Worm (Caenorhabditis elegans) whole organism, L1 larva: ENCODE data around the gene T05A12.4.

Experiments used
- C34B4.2 ChIP-seq: sonication (generic microtip); optimal IDR thresholded peaks from 2 replicates; lab custom pipeline; 2017; ENCODE audit warnings: mild to moderate bottlenecking, missing genetic modification characterization, missing compliant biosample characterization
- F16B12.6 ChIP-seq: fragments of 150-350 bp; optimal IDR thresholded peaks from 2 replicates; lab custom pipeline; 2014; ENCODE audit warnings: missing biosample characterization, missing genetic modification characterization
- Y116A8C.19 ChIP-seq: sonication (generic microtip); optimal IDR thresholded peaks from 2 replicates; lab custom pipeline; 2016; ENCODE audit warnings: missing compliant biosample characterization, missing genetic modification characterization, borderline replicate concordance
- aha-1 ChIP-seq: fragments of 150-350 bp; optimal IDR thresholded peaks from 2 replicates; lab custom pipeline; 2014; ENCODE audit warnings: missing biosample characterization, missing genetic modification characterization
- ceh-63 ChIP-seq: fragments of 200-800 bp; sonication (Bioruptor generic); optimal IDR thresholded peaks from 2 replicates; lab custom pipeline; 2018; ENCODE audit warnings: mild to moderate bottlenecking, missing genetic modification characterization, missing compliant biosample characterization
- egl-13 ChIP-seq: sonication (generic microtip); optimal IDR thresholded peaks from 2 replicates; lab custom pipeline; 2016; ENCODE audit warnings: missing genotype, missing genetic modification reagents, missing genetic modification characterization, missing compliant biosample characterization
- egl-27 ChIP-seq, 2 experiments: fragments of 150-350 bp in 1 of 2; sonication (generic microtip); optimal IDR thresholded peaks; 3 replicates each; lab custom pipeline; 2017 to 2018; ENCODE audit warnings: missing biosample characterization in 2 of 2, missing genetic modification characterization in 2 of 2, missing genetic modification reagents in 2 of 2
- elt-2 ChIP-seq: sonication (generic microtip); optimal IDR thresholded peaks from 2 replicates; lab custom pipeline; 2016; ENCODE audit warnings: missing genetic modification characterization, mild to moderate bottlenecking, inconsistent platforms, missing compliant biosample characterization, missing genetic modification reagents
- elt-3 ChIP-seq, 6 experiments: fragments of 150-350 bp in 1 of 6; sonication (generic microtip); optimal IDR thresholded peaks; 2 replicates each; lab custom pipeline; 2017 to 2018; ENCODE audit warnings: missing biosample characterization in 6 of 6, missing genetic modification characterization in 6 of 6, inconsistent platforms in 1 of 6
- ets-5 ChIP-seq: fragments of 200-800 bp; sonication (Bioruptor generic); IDR thresholded peaks from 2 replicates; pipeline ENCODE4 v1.3.6; 2022; ENCODE audit warnings: missing genetic modification characterization, missing compliant biosample characterization
- fkh-10 ChIP-seq: sonication (generic microtip); optimal IDR thresholded peaks from 2 replicates; lab custom pipeline; 2017; ENCODE audit warnings: missing biosample characterization, missing genetic modification reagents, missing genetic modification characterization
- fkh-8 ChIP-seq: sonication (generic microtip); optimal IDR thresholded peaks from 2 replicates; lab custom pipeline; 2016; ENCODE audit warnings: mild to moderate bottlenecking, missing genetic modification characterization, missing compliant biosample characterization
- fos-1 ChIP-seq: fragments of 150-350 bp; optimal IDR thresholded peaks from 2 replicates; lab custom pipeline; 2014; ENCODE audit warnings: missing biosample characterization, missing genetic modification characterization
- grh-1 ChIP-seq: fragments of 200-800 bp; sonication (Bioruptor generic); IDR thresholded peaks from 2 replicates; pipeline ENCODE4 v1.3.6; 2022; ENCODE audit warnings: missing genetic modification reagents, missing genetic modification characterization, missing compliant biosample characterization
- hlh-17 ChIP-seq: fragments of 200-800 bp; sonication (Bioruptor generic); optimal IDR thresholded peaks from 2 replicates; lab custom pipeline; 2018; ENCODE audit warnings: missing genetic modification characterization, mild to moderate bottlenecking, missing compliant biosample characterization, moderate library complexity, borderline replicate concordance
- hlh-4 ChIP-seq: sonication (generic microtip); optimal IDR thresholded peaks from 2 replicates; lab custom pipeline; 2016; ENCODE audit warnings: mild to moderate bottlenecking, missing genetic modification characterization, missing compliant biosample characterization
- hpl-2 ChIP-seq: fragments of 150-350 bp; optimal IDR thresholded peaks from 2 replicates; lab custom pipeline; 2014; ENCODE audit warnings: missing biosample characterization, missing genetic modification reagents, missing genetic modification characterization
- irx-1 ChIP-seq: sonication (generic microtip); optimal IDR thresholded peaks from 2 replicates; lab custom pipeline; 2016; ENCODE audit warnings: missing genetic modification characterization, missing compliant biosample characterization
- isw-1 ChIP-seq: fragments of 200-800 bp; sonication (Bioruptor generic); IDR thresholded peaks from 2 replicates; pipeline ENCODE4 v1.3.6; 2022; ENCODE audit warnings: missing genetic modification characterization, missing compliant biosample characterization
- jun-1 ChIP-seq: fragments of 150-350 bp; optimal IDR thresholded peaks from 2 replicates; lab custom pipeline; 2014; ENCODE audit warnings: missing biosample characterization, missing genetic modification reagents, missing genetic modification characterization
- lin-13 ChIP-seq: fragments of 150-350 bp; optimal IDR thresholded peaks from 2 replicates; lab custom pipeline; 2014; ENCODE audit warnings: missing biosample characterization, missing genetic modification reagents, missing genetic modification characterization
- lin-14 ChIP-seq: fragments of 200-800 bp; sonication (Bioruptor generic); optimal IDR thresholded peaks from 2 replicates; lab custom pipeline; 2018; ENCODE audit warnings: mild to moderate bottlenecking, missing genetic modification characterization, moderate library complexity, missing compliant biosample characterization
- lin-39 ChIP-seq: fragments of 150-350 bp; optimal IDR thresholded peaks from 2 replicates; lab custom pipeline; 2014; ENCODE audit warnings: missing biosample characterization, missing genetic modification reagents, missing genetic modification characterization
- lir-3 ChIP-seq: sonication (generic microtip); optimal IDR thresholded peaks from 2 replicates; lab custom pipeline; 2016; ENCODE audit warnings: mild to moderate bottlenecking, missing genetic modification characterization, moderate library complexity, missing compliant biosample characterization; ENCODE audit not compliant: poor library complexity
- lsy-2 ChIP-seq, 2 experiments: fragments of 150-350 bp; optimal IDR thresholded peaks; 2 replicates each; lab custom pipeline; 2014; ENCODE audit warnings: missing biosample characterization in 2 of 2, missing genetic modification characterization in 2 of 2
- mab-9 ChIP-seq: fragments of 200-800 bp; sonication (Bioruptor generic); IDR thresholded peaks from 2 replicates; pipeline ENCODE4 v1.3.6; 2022; ENCODE audit warnings: missing genetic modification reagents, missing genetic modification characterization, missing compliant biosample characterization
- mdl-1 ChIP-seq, 2 experiments: fragments of 150-350 bp; optimal IDR thresholded peaks; 2 replicates each; lab custom pipeline; 2014 to 2017; ENCODE audit warnings: missing biosample characterization in 2 of 2, missing genetic modification characterization in 2 of 2, inconsistent platforms in 1 of 2
- mep-1 ChIP-seq: fragments of 150-350 bp; optimal IDR thresholded peaks from 2 replicates; lab custom pipeline; 2014; ENCODE audit warnings: missing biosample characterization, missing genetic modification characterization
- nhr-11 ChIP-seq: fragments of 150-350 bp; optimal IDR thresholded peaks from 2 replicates; lab custom pipeline; 2014; ENCODE audit warnings: missing biosample characterization, missing genetic modification characterization
- nhr-12 ChIP-seq: sonication (generic microtip); optimal IDR thresholded peaks from 2 replicates; lab custom pipeline; 2017; ENCODE audit warnings: missing biosample characterization, missing genetic modification characterization
- nhr-19 ChIP-seq: fragments of 200-800 bp; sonication (Bioruptor generic); conservative IDR thresholded peaks from 2 replicates; pipeline ENCODE4 v1.3.6; 2022; ENCODE audit warnings: missing genetic modification characterization, missing compliant biosample characterization
- nhr-20 ChIP-seq: sonication (generic microtip); optimal IDR thresholded peaks from 2 replicates; lab custom pipeline; 2016; ENCODE audit warnings: mild to moderate bottlenecking, missing genetic modification characterization, missing compliant biosample characterization
- nhr-28 ChIP-seq: fragments of 150-350 bp; optimal IDR thresholded peaks from 2 replicates; lab custom pipeline; 2014; ENCODE audit warnings: missing biosample characterization, missing genetic modification characterization
- nhr-47 ChIP-seq: sonication (generic microtip); optimal IDR thresholded peaks from 2 replicates; lab custom pipeline; 2016; ENCODE audit warnings: mild to moderate bottlenecking, missing genetic modification characterization, moderate library complexity, missing compliant biosample characterization
- nhr-71 ChIP-seq: sonication (generic microtip); optimal IDR thresholded peaks from 2 replicates; lab custom pipeline; 2016; ENCODE audit warnings: mild to moderate bottlenecking, missing genetic modification characterization, moderate library complexity, missing compliant biosample characterization
- nhr-84 ChIP-seq: sonication (generic microtip); optimal IDR thresholded peaks from 2 replicates; lab custom pipeline; 2017; ENCODE audit warnings: missing biosample characterization, missing genetic modification characterization
- nhr-85 ChIP-seq: sonication (generic microtip); peaks from one replicate; lab custom pipeline; 2016; ENCODE audit warnings: missing genetic modification characterization, inconsistent platforms, missing compliant biosample characterization
- nhr-90 ChIP-seq: sonication (generic microtip); optimal IDR thresholded peaks from 2 replicates; lab custom pipeline; 2016; ENCODE audit warnings: mild to moderate bottlenecking, missing genetic modification characterization, missing compliant biosample characterization; ENCODE audit not compliant: poor library complexity
- pag-3 ChIP-seq: sonication (generic microtip); optimal IDR thresholded peaks from 2 replicates; lab custom pipeline; 2017; ENCODE audit warnings: missing genetic modification characterization, mild to moderate bottlenecking, missing compliant biosample characterization, antibody characterized with exemption, borderline replicate concordance; ENCODE audit not compliant: insufficient read depth
- pax-3 ChIP-seq: fragments of 200-800 bp; sonication (Bioruptor generic); optimal IDR thresholded peaks from 2 replicates; lab custom pipeline; 2018; ENCODE audit warnings: mild to moderate bottlenecking, missing genetic modification characterization, moderate library complexity, missing compliant biosample characterization
- pqm-1 ChIP-seq: sonication (generic microtip); optimal IDR thresholded peaks from 3 replicates; lab custom pipeline; 2017; ENCODE audit warnings: missing biosample characterization, missing genetic modification characterization
- rnt-1 ChIP-seq: sonication (generic microtip); optimal IDR thresholded peaks from 2 replicates; lab custom pipeline; 2016; ENCODE audit warnings: mild to moderate bottlenecking, missing genetic modification characterization, moderate library complexity, missing compliant biosample characterization
- snu-23 ChIP-seq: sonication (generic microtip); optimal IDR thresholded peaks from 2 replicates; lab custom pipeline; 2016; ENCODE audit warnings: missing genetic modification characterization, missing compliant biosample characterization
- swsn-7 ChIP-seq: sonication (generic microtip); optimal IDR thresholded peaks from 2 replicates; lab custom pipeline; 2016; ENCODE audit warnings: missing genetic modification characterization, missing compliant biosample characterization
- tlp-1 ChIP-seq: fragments of 150-350 bp; optimal IDR thresholded peaks from 2 replicates; lab custom pipeline; 2014; ENCODE audit warnings: missing biosample characterization, missing genetic modification characterization
- unc-130 ChIP-seq: fragments of 150-350 bp; optimal IDR thresholded peaks from 2 replicates; lab custom pipeline; 2017; ENCODE audit warnings: missing biosample characterization, missing genetic modification characterization, inconsistent platforms
- unc-62 ChIP-seq: fragments of 150-350 bp; optimal IDR thresholded peaks from 2 replicates; lab custom pipeline; 2014; ENCODE audit warnings: missing biosample characterization, missing genetic modification reagents, missing genetic modification characterization
- unc-86 ChIP-seq: sonication (generic microtip); optimal IDR thresholded peaks from 2 replicates; lab custom pipeline; 2016; ENCODE audit warnings: missing genetic modification characterization, missing compliant biosample characterization
- xbp-1 ChIP-seq: sonication (generic microtip); optimal IDR thresholded peaks from 2 replicates; lab custom pipeline; 2016; ENCODE audit warnings: missing genetic modification characterization, missing compliant biosample characterization
- zag-1 ChIP-seq: fragments of 150-350 bp; optimal IDR thresholded peaks from 2 replicates; lab custom pipeline; 2014; ENCODE audit warnings: missing biosample characterization, missing genetic modification characterization
- ztf-11 ChIP-seq, 2 experiments: sonication (generic microtip); optimal IDR thresholded peaks; 2 replicates each; lab custom pipeline; 2016 to 2017; ENCODE audit warnings: missing genetic modification characterization in 2 of 2, missing biosample characterization in 1 of 2, missing compliant biosample characterization in 1 of 2
- ztf-4 ChIP-seq: fragments of 150-350 bp; optimal IDR thresholded peaks from 2 replicates; lab custom pipeline; 2014; ENCODE audit warnings: missing biosample characterization, missing genetic modification characterization

T05A12.4 gene

DNA sequence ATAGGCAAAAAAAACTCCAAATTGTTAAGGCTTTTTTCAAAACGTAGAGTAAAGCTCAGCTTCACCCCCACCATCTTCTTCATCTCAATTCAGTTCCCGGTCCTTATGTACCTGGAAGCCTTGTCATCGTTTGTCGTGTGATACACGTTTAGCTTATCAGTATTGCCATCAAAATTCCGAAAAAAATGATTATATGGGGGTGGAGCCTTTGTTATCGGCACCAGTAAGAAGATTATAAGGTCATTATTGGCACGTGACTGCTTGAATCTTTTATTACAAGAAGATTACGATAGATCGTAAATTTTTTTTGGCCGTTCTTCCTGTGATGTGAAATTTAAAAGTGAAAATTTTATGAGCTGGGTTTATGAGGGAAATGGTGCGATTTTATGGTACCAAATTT lies 7.3 kb upstream of the T05A12.4 start (continued):
- TF ChIP-seq fos-1 (tag; lab: Kevin White, UChicago) (no peak), mab-9 (no peak), hlh-4 (no peak), C34B4.2 (tag; lab: Kevin White, UChicago) (no peak), elt-3 (tag; optimal IDR thresholded peaks at IDR 0.05; lab: Kevin White, UChicago) (no peak), ztf-11 (tag; optimal IDR thresholded peaks at IDR 0.05; lab: Kevin White, UChicago) (no peak), jun-1 (peak; percentile 59), xbp-1 (no peak), lsy-2 (tag; optimal IDR thresholded peaks at IDR 0.05; lab: Kevin White, UChicago) (no peak), Y116A8C.19 (tag; lab: Kevin White, UChicago) (no peak), nhr-90 (peak; percentile 14), nhr-28 (no peak)

DNA sequence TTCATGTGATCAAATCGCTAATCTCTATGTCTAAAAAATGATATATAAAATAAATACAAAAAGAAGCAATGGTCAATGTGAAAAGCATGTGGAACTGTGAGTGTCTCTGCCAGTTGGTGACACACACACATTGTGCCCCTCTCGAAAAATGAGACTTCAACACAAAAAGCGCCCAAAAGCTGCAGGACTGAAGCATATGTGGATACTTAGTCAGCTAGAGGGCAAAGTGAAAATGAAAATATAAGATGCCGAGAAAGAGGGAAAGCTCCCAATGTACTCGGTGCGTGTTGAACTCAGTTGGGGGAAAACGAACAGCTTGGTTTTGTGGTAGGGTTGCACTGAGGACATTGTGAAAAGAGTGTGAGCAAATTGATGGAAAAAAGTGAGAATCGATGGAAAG lies 6.6 kb upstream of the T05A12.4 start:
- TF ChIP-seq lin-13 (GFP tag; lab: Kevin White, UChicago), result no peak
- no peak for TF ChIP-seq unc-130 (tag; lab: Kevin White, UChicago)
- no peak for TF ChIP-seq unc-62 (GFP tag; lab: Kevin White, UChicago)
- peak; percentile 48 to 68 for TF ChIP-seq lsy-2 (tag; optimal IDR thresholded peaks at IDR 0.05; lab: Kevin White, UChicago)
- TF ChIP-seq grh-1 (GFP tag; lab: Robert Waterston, UW), result no peak
- no peak for TF ChIP-seq elt-2 (tag; lab: Kevin White, UChicago)
- no peak for TF ChIP-seq aha-1 (tag; lab: Kevin White, UChicago)
- TF ChIP-seq unc-86 (tag; lab: Kevin White, UChicago), result peak; percentile 52
- no peak for TF ChIP-seq ets-5 (GFP tag; lab: Robert Waterston, UW)
- peak in 1 of 2 experiments; percentile 52 for TF ChIP-seq mdl-1 (tag; optimal IDR thresholded peaks at IDR 0.05; lab: Kevin White, UChicago)
- TF ChIP-seq F16B12.6, result no peak
- TF ChIP-seq nhr-20, result peak; percentile 71
- TF ChIP-seq nhr-85 (tag; lab: Kevin White, UChicago), result no peak
- TF ChIP-seq xbp-1, result peak; percentile 35
- TF ChIP-seq ceh-63 (GFP tag; lab: Kevin White, UChicago), result no peak
- peak; percentile 39 for TF ChIP-seq irx-1 (tag; lab: Kevin White, UChicago)
- TF ChIP-seq nhr-47 (tag; lab: Kevin White, UChicago), result peak; percentile 63
- TF ChIP-seq egl-27 (tag; optimal IDR thresholded peaks at IDR 0.05; lab: Kevin White, UChicago), result peak; percentile 5 to 72
- TF ChIP-seq egl-13 (tag; lab: Kevin White, UChicago), result peak; percentile 28
- TF ChIP-seq swsn-7, result peak; percentile 60
- TF ChIP-seq zag-1 (tag; lab: Kevin White, UChicago), result no peak
- TF ChIP-seq pax-3 (tag; lab: Kevin White, UChicago), result no peak
- TF ChIP-seq rnt-1, result peak; percentile 75
- TF ChIP-seq mep-1 (tag; lab: Kevin White, UChicago), result peak; percentile 50
- peak; percentile 71 for TF ChIP-seq fkh-10
- TF ChIP-seq nhr-84, result no peak
- peak; percentile 88 for TF ChIP-seq nhr-71
- peak; percentile 51 for TF ChIP-seq ztf-4 (tag; lab: Kevin White, UChicago)
- TF ChIP-seq lir-3, result peak; percentile 4
- no peak for TF ChIP-seq pag-3 (tag; lab: Kevin White, UChicago)
- peak; percentile 71 for TF ChIP-seq snu-23 (GFP tag; lab: Kevin White, UChicago)
- TF ChIP-seq lin-14 (GFP tag; lab: Kevin White, UChicago), result peak; percentile 96
- peak; percentile 59 for TF ChIP-seq fkh-8 (tag; lab: Kevin White, UChicago)
- TF ChIP-seq fos-1 (tag; lab: Kevin White, UChicago), result peak; percentile 14
- no peak for TF ChIP-seq lin-39
- no peak for TF ChIP-seq pqm-1 (tag; lab: Kevin White, UChicago)
- TF ChIP-seq isw-1 (GFP tag; lab: Robert Waterston, UW), result no peak
- TF ChIP-seq hpl-2, result no peak
- TF ChIP-seq nhr-11 (tag; lab: Kevin White, UChicago), result peak; percentile 16
- no peak for TF ChIP-seq tlp-1 (tag; lab: Kevin White, UChicago)
- TF ChIP-seq hlh-17, result no peak
- TF ChIP-seq nhr-19 (GFP tag; lab: Robert Waterston, UW), result peak; percentile 83
- no peak for TF ChIP-seq nhr-12 (tag; lab: Kevin White, UChicago)
